Worm (Caenorhabditis elegans) whole organism, dauer: Measurements from ENCODE around the gene C17B7.12.
"Not testable (repeated sequence)": the region's sequence is repeated elsewhere in the genome, so short reads cannot be mapped to it uniquely, and the experiment has no call there.

Source experiments
- unc-62 ChIP-seq: sonication (generic microtip); optimal IDR thresholded peaks from 2 replicates; lab custom pipeline; 2017; ENCODE audit warnings: missing biosample characterization, missing genetic modification reagents, missing genetic modification characterization

The C17B7.12 gene

DNA sequence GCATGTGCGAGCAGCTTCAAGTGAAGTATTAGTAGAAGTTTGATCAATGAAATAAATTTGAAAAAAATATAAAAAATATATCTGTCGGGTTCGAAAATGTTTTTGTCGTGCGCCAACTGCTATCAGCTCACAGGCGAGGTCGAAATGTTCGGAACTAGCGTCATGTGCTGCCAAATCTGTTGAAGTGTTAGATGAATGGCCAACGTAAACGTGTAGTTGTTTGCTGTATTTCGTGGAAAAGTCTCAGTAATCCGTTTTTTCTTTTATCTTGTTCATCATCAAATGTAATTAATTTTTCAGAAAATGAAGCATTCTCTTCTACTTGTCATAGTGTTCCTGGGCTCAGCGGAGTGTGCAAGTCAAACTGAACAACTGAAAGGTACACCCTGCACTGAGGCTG is 3.1 kb upstream of the C17B7.12 start, which contains the start of gene C17B7.15:
C17B7.15 (plus strand) TSS at position 301 of the 400 bp plus-strand sequence.
- TF ChIP-seq unc-62 (GFP tag; lab: Kevin White, UChicago) = no peak

- no peak for TF ChIP-seq unc-62 (GFP tag; lab: Kevin White, UChicago)
Observed at ce11 chrV:3351266-3351665, 1.8 kb upstream of the C17B7.12 start, which contains the start of gene str-63. TSS of gene str-63 (plus strand) at chrV:3351566.

DNA sequence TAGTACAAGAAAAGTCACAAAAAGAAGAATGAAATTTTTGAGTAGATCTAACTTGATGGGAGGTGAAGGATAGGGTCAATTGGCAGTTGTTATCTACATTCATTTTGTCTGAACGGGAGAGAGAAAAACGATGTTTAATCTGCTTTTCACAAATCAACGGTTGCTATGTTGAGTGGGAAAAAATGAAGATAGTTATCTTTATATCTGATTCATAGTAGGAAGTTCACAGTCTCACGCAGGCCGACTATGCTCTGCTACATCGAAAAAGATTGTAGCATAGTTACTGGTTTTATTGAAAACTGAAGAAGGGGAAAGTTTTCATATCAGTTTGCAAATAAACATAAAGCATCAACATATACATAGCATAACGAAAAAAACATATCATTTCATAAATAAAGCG is 2.5 kb downstream of the C17B7.12 start:
- TF ChIP-seq unc-62 (GFP tag; lab: Kevin White, UChicago) = no peak

DNA sequence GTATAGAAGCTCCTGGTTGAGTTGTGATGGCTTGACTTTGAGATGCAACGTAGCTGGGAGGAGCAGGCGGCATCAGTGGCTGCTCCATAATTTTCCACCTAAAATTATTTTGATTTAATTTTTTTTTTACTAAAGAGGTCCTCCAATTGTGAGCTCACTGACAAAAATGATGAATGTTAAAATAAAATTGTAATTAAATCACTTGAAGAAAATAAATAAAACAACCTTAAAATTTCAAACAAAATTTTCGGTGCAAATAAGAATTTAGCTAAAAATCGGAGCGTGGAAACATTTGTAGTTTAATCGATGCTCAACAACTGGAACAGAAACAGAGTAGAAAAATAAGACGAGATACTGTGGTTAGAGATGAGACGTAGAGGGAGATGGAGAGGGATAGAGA is 4.1 kb downstream of the C17B7.12 start, which contains the start of gene scrm-3:
scrm-3 (minus strand) TSS at position 101 of the 400 bp plus-strand sequence.
- TF ChIP-seq unc-62 (GFP tag; lab: Kevin White, UChicago) = no peak

DNA sequence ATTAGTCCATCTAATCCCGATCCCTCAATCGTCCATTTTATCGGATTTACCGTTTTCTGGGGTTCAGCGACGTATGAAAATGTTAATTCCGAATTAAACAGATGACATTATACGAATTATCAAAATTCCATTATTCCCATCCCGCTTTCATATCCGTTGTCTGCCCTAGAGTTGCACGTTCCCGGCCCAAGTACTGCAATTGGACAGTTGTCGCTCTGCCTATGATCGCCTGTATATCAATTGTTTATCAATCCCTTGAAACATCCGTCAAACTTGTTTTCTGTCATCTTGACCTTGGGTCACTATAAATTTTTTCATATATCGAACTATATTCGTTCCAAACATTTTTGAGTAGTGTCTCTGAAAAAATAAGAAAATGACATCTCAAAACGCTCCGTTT is 5.2 kb downstream of the C17B7.12 start, which contains the start of gene C04E12.5:
C04E12.5 (plus strand) TSS at position 301 of the 400 bp plus-strand sequence.
- no peak for TF ChIP-seq unc-62 (GFP tag; lab: Kevin White, UChicago)

- no peak for TF ChIP-seq unc-62 (GFP tag; lab: Kevin White, UChicago)
Observed at ce11 chrV:3361633-3362032, 8.6 kb downstream of the C17B7.12 start.

DNA sequence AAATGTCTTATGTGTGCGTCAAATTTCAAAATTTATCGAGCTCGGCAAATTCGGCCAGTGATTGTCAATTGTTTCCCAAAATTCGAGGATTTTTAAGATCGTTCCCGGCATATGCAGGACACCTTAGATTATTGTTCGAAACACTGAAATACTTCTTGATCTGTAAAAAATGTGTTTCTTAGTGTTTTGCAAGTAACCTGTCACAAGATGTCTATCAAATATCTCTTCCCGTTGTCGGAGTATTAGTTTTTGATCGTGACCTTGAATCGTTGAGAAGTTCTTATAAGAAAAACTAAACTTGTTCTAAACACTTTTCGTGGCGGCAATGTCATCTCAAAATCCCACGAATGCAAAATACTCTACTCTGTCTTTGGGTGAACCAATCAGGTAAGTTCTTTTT is 9.4 kb downstream of the C17B7.12 start, which contains the start of gene C04E12.4:
C04E12.4 (plus strand) TSS at position 301 of the 400 bp plus-strand sequence.
- no peak for TF ChIP-seq unc-62 (GFP tag; lab: Kevin White, UChicago)

DNA sequence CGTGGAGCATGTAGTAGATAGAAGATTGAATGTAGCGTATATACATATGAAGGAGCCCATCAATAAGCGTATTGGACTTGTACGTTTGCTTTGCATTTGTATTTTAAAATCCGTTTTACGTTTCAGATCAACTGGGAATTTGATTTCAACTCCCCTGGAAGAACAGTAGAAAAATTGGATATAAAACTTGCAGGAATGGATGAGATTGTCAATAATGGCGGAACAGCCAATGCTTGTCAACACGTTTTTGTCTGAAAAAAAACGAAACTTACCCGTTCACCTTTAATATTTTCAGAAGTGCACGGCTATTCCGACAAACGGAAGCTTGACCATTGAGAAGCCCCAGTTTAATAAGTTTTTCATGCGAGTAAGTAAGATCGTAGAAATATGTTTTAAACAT is 14.7 kb downstream of the C17B7.12 start, which contains the start of gene C04E12.2:
C04E12.2 (plus strand) TSS at position 301 of the 400 bp plus-strand sequence.
- not testable (repeated sequence) for TF ChIP-seq unc-62 (GFP tag; lab: Kevin White, UChicago)

- no peak for TF ChIP-seq unc-62 (GFP tag; lab: Kevin White, UChicago)
Observed at ce11 chrV:3372673-3373072, 19.6 kb downstream of the C17B7.12 start, which contains the start of gene srx-121. TSS of gene srx-121 (minus strand) at chrV:3372773.

ce11 chrV:3376973-3377372 is 23.9 kb downstream of the C17B7.12 start, which contains the start of gene srbc-2:
TSS of gene srbc-2 (minus strand) at chrV:3377073.
- TF ChIP-seq unc-62 (GFP tag; lab: Kevin White, UChicago) = no peak

ce11 chrV:3388299-3388698 is 35.3 kb downstream of the C17B7.12 start:
- no peak for TF ChIP-seq unc-62 (GFP tag; lab: Kevin White, UChicago)

- TF ChIP-seq unc-62 (GFP tag; lab: Kevin White, UChicago) = no peak
Observed at ce11 chrV:3391005-3391404, 38.0 kb downstream of the C17B7.12 start.

- no peak for TF ChIP-seq unc-62 (GFP tag; lab: Kevin White, UChicago)
Observed at ce11 chrV:3394065-3394464, 41.0 kb downstream of the C17B7.12 start.

ce11 chrV:3394694-3395240 is 41.7 kb downstream of the C17B7.12 start, which contains the start of gene T20D4.15:
TSS of gene T20D4.15 (minus strand) at chrV:3394744.
- TF ChIP-seq unc-62 (GFP tag; lab: Kevin White, UChicago) = no peak

DNA sequence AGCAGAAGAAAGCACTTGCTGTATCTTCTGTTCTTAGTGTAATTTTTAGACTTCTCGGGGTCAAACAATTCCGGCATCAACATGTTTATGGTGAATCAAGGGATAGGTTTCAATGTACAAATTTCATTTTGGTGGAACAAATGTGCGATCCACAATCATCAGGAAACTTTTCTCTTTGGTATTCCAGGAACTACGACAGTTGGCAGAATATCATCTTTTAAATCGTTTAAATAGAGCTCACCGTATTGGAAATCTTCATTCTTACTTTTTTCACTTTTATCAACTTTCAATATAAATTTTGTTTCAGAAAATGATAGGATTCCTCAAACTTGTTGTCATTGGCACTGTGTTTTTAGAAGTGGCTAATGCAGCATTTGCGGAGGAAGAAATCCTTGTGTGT is 43.7 kb downstream of the C17B7.12 start, which contains the start of gene T20D4.12:
T20D4.12 (plus strand) TSS at position 301 of the 400 bp plus-strand sequence.
- not testable (repeated sequence) for TF ChIP-seq unc-62 (GFP tag; lab: Kevin White, UChicago)

DNA sequence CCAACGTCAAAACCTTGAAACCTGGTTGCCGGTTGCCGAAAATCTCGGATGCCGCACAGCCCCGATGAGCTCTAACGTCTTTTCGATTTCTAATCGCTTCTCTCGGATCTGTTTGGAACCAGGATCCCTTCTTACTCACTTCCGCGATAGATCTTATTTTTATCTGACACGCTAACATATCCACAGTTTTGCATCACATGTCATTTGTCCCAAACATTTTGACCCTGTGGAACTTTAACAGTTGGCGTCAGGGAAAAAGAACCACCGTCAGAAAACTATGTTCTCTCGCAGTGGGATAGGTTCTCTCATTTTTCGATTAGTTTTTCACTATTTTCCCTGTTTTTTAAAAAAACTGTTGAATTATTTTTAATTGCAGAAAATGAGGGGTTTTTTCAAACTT is 45.3 kb downstream of the C17B7.12 start, which contains the start of gene T20D4.11:
T20D4.11 (plus strand) TSS at position 377 of the 400 bp plus-strand sequence.
- no peak for TF ChIP-seq unc-62 (GFP tag; lab: Kevin White, UChicago)

DNA sequence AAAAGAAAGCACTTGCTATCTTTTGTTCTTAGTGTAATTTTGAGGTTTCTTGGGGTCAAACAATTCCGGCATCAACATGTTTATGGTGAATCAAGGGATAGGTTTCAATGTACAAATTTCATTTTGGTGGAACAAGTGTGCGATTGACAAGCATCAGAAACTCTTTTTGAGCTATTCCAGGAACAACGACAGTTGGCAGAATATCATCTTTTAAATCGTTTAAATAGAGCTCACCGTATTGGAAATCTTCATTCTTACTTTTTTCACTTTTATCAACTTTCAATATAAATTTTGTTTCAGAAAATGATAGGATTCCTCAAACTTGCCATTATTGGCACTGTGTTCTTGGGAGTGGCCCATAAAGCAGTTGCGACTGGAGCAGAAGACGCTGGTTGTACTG is 46.9 kb downstream of the C17B7.12 start, which contains the start of gene T20D4.10:
T20D4.10 (plus strand) TSS at position 301 of the 400 bp plus-strand sequence.
- not testable (repeated sequence) for TF ChIP-seq unc-62 (GFP tag; lab: Kevin White, UChicago)
